Fruit fly (Drosophila melanogaster): ENCODE results near the gene sds22.

Gene sds22

DNA sequence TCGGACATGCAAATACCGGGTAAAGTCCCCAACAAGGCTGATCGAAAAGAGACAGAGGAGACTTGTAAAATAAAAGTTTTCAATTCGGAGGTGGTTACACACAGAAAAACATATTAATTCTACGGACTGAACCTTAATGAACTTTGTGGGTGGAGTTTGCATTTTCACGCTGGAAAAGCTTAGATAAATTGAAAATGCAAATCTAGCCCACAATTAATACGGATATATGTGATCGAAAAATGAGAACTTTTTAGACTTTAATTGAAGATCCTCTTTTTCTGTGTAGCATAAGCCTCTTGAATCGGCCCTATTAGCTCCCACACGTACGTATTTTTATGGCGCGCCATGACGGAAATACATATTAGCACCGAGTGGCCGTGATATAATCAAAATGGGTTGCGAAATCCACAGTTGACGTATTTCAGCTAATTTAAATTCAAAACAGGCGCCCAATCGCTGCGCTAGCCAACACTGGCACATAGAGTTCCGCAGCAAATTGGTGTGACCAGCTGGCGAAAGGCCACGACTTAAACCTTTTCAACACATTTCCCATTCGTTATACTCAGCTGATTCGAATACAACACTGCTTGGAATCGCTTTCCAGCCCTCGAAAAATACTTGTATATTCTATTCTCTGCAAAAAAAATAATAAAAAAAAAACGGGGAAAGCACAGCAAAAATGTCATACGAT, 5.9 kb upstream of the sds22 start (continued):
- TF ChIP-seq CG2120 (GFP tag; optimal IDR thresholded peaks at IDR 0.05) (peak; percentile 83), CG12299 (tag; optimal IDR thresholded peaks at IDR 0.05) (peak; percentile 1), Fer1 (GFP tag; optimal IDR thresholded peaks at IDR 0.05) (peak; percentile 55), CG16815 (GFP tag; optimal IDR thresholded peaks at IDR 0.05) (no peak), maf-S (GFP tag; optimal IDR thresholded peaks at IDR 0.05) (peak; percentile 38), dati (GFP tag; IDR thresholded peaks at IDR 0.05) (no peak; the same call in 1 of the 2 replicates), phol (tag; optimal IDR thresholded peaks at IDR 0.05) (peak; percentile 59), pfk (GFP tag; optimal IDR thresholded peaks at IDR 0.05) (peak; percentile 43), CG18619 (GFP tag; optimal IDR thresholded peaks at IDR 0.05) (no peak), CG11560 (tag; IDR thresholded peaks at IDR 0.05) (no peak), CG6813 (GFP tag; optimal IDR thresholded peaks at IDR 0.05) (peak; percentile 17), row (GFP tag; IDR thresholded peaks at IDR 0.05) (peak; percentile 74), sqz (GFP tag; optimal IDR thresholded peaks at IDR 0.05) (peak; percentile 93), Drgx (GFP tag; IDR thresholded peaks at IDR 0.05) (peak; percentile 45; the same call in 1 of the 2 replicates), Dek (tag; optimal IDR thresholded peaks at IDR 0.05) (peak; percentile 40), CG15073 (GFP tag; optimal IDR thresholded peaks at IDR 0.05) (no peak), Hsf (GFP tag; optimal IDR thresholded peaks at IDR 0.05) (peak; percentile 52), CG30403 (GFP tag; optimal IDR thresholded peaks at IDR 0.05) (peak; percentile 61), tio (GFP tag; optimal IDR thresholded peaks at IDR 0.05) (peak; percentile 51), CG9876 (GFP tag; optimal IDR thresholded peaks at IDR 0.05) (no peak), cg (GFP tag; optimal IDR thresholded peaks at IDR 0.05) (no peak), CG8924 (tag; optimal IDR thresholded peaks at IDR 0.05) (peak; percentile 33), CG18262 (tag; optimal IDR thresholded peaks at IDR 0.05) (peak; percentile 28), Ssrp (tag; optimal IDR thresholded peaks at IDR 0.05) (no peak), CG9609 (GFP tag; optimal IDR thresholded peaks at IDR 0.05) (peak; percentile 74), inv (GFP tag; IDR thresholded peaks at IDR 0.05; ENCODE audit: partially characterized antibody) (no peak), CG11723 (GFP tag; optimal IDR thresholded peaks at IDR 0.05) (no peak), CG17359 (tag; optimal IDR thresholded peaks at IDR 0.05) (peak; percentile 53), Poxn (GFP tag; IDR thresholded peaks at IDR 0.05) (0 out of 2 replicates have a peak, but pooled peaks have one; percentile 38), ara (GFP tag; IDR thresholded peaks at IDR 0.05) (peak; percentile 40; the same call in 1 of the 2 replicates), CG7745 (tag; optimal IDR thresholded peaks at IDR 0.05) (no peak), stc (GFP tag; IDR thresholded peaks at IDR 0.05) (0 out of 2 replicates have a peak, but pooled peaks have one; percentile 15), MBD-R2 (GFP tag; IDR thresholded peaks at IDR 0.05) (peak; percentile 80), CG18599 (GFP tag; optimal IDR thresholded peaks at IDR 0.05) (peak; percentile 67), D19B (GFP tag; optimal IDR thresholded peaks at IDR 0.05) (no peak), CG3838 (GFP tag; optimal IDR thresholded peaks at IDR 0.05) (no peak), jumu (GFP tag; optimal IDR thresholded peaks at IDR 0.05) (peak; percentile 67), nau (GFP tag; optimal IDR thresholded peaks at IDR 0.05) (peak; percentile 17), CG1792 (GFP tag; optimal IDR thresholded peaks at IDR 0.05) (peak; percentile 56), CG6765 (GFP tag; optimal IDR thresholded peaks at IDR 0.05) (peak; percentile 67), lilli (GFP tag; optimal IDR thresholded peaks at IDR 0.05) (peak; percentile 69), bcd (GFP tag; optimal IDR thresholded peaks at IDR 0.05) (peak; percentile 50), CG10959 (GFP tag; IDR thresholded peaks at IDR 0.05) (no peak), CG9932 (GFP tag; IDR thresholded peaks at IDR 0.05) (peak; percentile 73), al (GFP tag; IDR thresholded peaks at IDR 0.05) (no peak), br (optimal IDR thresholded peaks at IDR 0.05) (no peak), gcm2 (GFP tag; optimal IDR thresholded peaks at IDR 0.05) (peak; percentile 3), CG15514 (GFP tag; optimal IDR thresholded peaks at IDR 0.05) (peak; percentile 91), CG4707 (GFP tag; optimal IDR thresholded peaks at IDR 0.05) (no peak), tin (GFP tag; optimal IDR thresholded peaks at IDR 0.05) (peak; percentile 69)

Measured in whole organism, embryonic.